Fruit fly (Drosophila melanogaster) whole organism, embryonic: ENCODE measurements around the gene CG31680.

Experiments used
- CG10147 ChIP-seq: fragments of 200-800 bp; sonication (Bioruptor generic); optimal IDR thresholded peaks from 2 replicates; lab custom pipeline; 2019; ENCODE audit warnings: missing biosample characterization, mild to moderate bottlenecking, missing genetic modification characterization, moderate library complexity
- CG10543 ChIP-seq: fragments of 200-800 bp; sonication (Bioruptor generic); optimal IDR thresholded peaks from 3 replicates; lab custom pipeline; 2017; ENCODE audit warnings: missing biosample characterization, mild to moderate bottlenecking, missing genetic modification characterization, moderate library complexity
- CG11560 ChIP-seq: fragments of 200-800 bp; sonication (Bioruptor generic); IDR thresholded peaks from 3 replicates; pipeline ENCODE4 v1.3.6; 2022; ENCODE audit warnings: missing biosample characterization, missing genetic modification characterization
- CG12155 ChIP-seq: fragments of 200-800 bp; sonication (Bioruptor generic); optimal IDR thresholded peaks from 3 replicates; lab custom pipeline; 2016; ENCODE audit warnings: missing biosample characterization, missing genetic modification characterization
- CG12236 ChIP-seq: fragments of 200-800 bp; sonication (Bioruptor generic); optimal IDR thresholded peaks from 2 replicates; lab custom pipeline; 2016; ENCODE audit warnings: missing biosample characterization, missing genetic modification characterization
- CG12744 ChIP-seq: fragments of 200-800 bp; sonication (Bioruptor generic); optimal IDR thresholded peaks from 2 replicates; lab custom pipeline; 2016; ENCODE audit warnings: missing biosample characterization, missing genetic modification characterization
- CG14441 ChIP-seq: fragments of 200-800 bp; sonication (Bioruptor generic); IDR thresholded peaks from 2 replicates; pipeline ENCODE4 v1.3.6; 2022; ENCODE audit warnings: missing biosample characterization, missing genetic modification characterization
- CG2199 ChIP-seq: fragments of 200-800 bp; sonication (Bioruptor generic); IDR thresholded peaks from 3 replicates; pipeline ENCODE4 v1.3.6; 2022; ENCODE audit warnings: missing biosample characterization, missing genetic modification characterization
- CG2875 ChIP-seq: fragments of 200-800 bp; sonication (Bioruptor generic); optimal IDR thresholded peaks from 2 replicates; lab custom pipeline; 2017; ENCODE audit warnings: missing biosample characterization, mild to moderate bottlenecking, missing genetic modification characterization, missing genetic modification reagents
- CG2889 ChIP-seq: fragments of 200-800 bp; sonication (Bioruptor generic); IDR thresholded peaks from 3 replicates; pipeline ENCODE4 v1.3.6; 2022; ENCODE audit warnings: missing biosample characterization, missing genetic modification characterization
- CG30403 ChIP-seq: fragments of 200-800 bp; sonication (Bioruptor generic); optimal IDR thresholded peaks from 3 replicates; lab custom pipeline; 2016; ENCODE audit warnings: missing biosample characterization, missing genetic modification characterization
- CG31224 ChIP-seq: fragments of 200-800 bp; sonication (Bioruptor generic); IDR thresholded peaks from 2 replicates; pipeline ENCODE4 v1.3.6; 2022; ENCODE audit warnings: missing biosample characterization, missing genetic modification characterization
- CG31388 ChIP-seq: fragments of 200-800 bp; sonication (Bioruptor generic); optimal IDR thresholded peaks from 2 replicates; lab custom pipeline; 2016; ENCODE audit warnings: missing biosample characterization, missing genetic modification characterization
- CG34376 ChIP-seq: fragments of 200-800 bp; sonication (Bioruptor generic); optimal IDR thresholded peaks from 2 replicates; lab custom pipeline; 2018; ENCODE audit warnings: missing biosample characterization, mild to moderate bottlenecking, missing genetic modification characterization
- CG3995 ChIP-seq: fragments of 200-800 bp; sonication (Bioruptor generic); optimal IDR thresholded peaks from 3 replicates; lab custom pipeline; 2016; ENCODE audit warnings: missing biosample characterization, missing genetic modification characterization
- CG6272 ChIP-seq: fragments of 200-800 bp; sonication (Bioruptor generic); IDR thresholded peaks from 2 replicates; pipeline ENCODE4 v1.3.6; 2022; ENCODE audit warnings: missing biosample characterization, missing genetic modification characterization
- CkIIα-i1 ChIP-seq: fragments of 200-800 bp; sonication (Bioruptor generic); IDR thresholded peaks from 2 replicates; pipeline ENCODE4 v1.3.6; 2022; ENCODE audit warnings: missing biosample characterization, missing genetic modification characterization
- CoRest ChIP-seq: fragments of 200-800 bp; sonication (Bioruptor generic); optimal IDR thresholded peaks from 3 replicates; lab custom pipeline; 2018; ENCODE audit warnings: missing biosample characterization, mild to moderate bottlenecking, missing genetic modification characterization, moderate library complexity
- Dbx ChIP-seq: fragments of 200-800 bp; sonication (Bioruptor generic); IDR thresholded peaks from 3 replicates; pipeline ENCODE4 v1.3.6; 2022; ENCODE audit warnings: missing biosample characterization, missing genetic modification characterization
- Drgx ChIP-seq: fragments of 200-800 bp; sonication (Bioruptor generic); IDR thresholded peaks from 2 replicates; pipeline ENCODE4 v1.3.6; 2022; ENCODE audit warnings: missing biosample characterization, missing genetic modification characterization
- E2f1 ChIP-seq: fragments of 200-800 bp; sonication (Bioruptor generic); IDR thresholded peaks from 2 replicates; pipeline ENCODE4 v1.3.6; 2022; ENCODE audit warnings: missing biosample characterization, missing genetic modification characterization
- ERR ChIP-seq: fragments of 200-800 bp; sonication (Bioruptor generic); optimal IDR thresholded peaks from 2 replicates; lab custom pipeline; 2016; ENCODE audit warnings: missing biosample characterization, missing genetic modification characterization
- Elba2 ChIP-seq: fragments of 200-800 bp; sonication (Bioruptor generic); optimal IDR thresholded peaks from 3 replicates; lab custom pipeline; 2016; ENCODE audit warnings: missing biosample characterization, missing genetic modification characterization
- HLH3B ChIP-seq: fragments of 200-800 bp; sonication (Bioruptor generic); IDR thresholded peaks from 2 replicates; pipeline ENCODE4 v1.3.6; 2022; ENCODE audit warnings: missing biosample characterization, missing genetic modification characterization
- Hmx ChIP-seq: fragments of 200-800 bp; sonication (Bioruptor generic); optimal IDR thresholded peaks from 2 replicates; lab custom pipeline; 2016; ENCODE audit warnings: missing biosample characterization, missing genetic modification characterization
- MBD-R2 ChIP-seq: fragments of 200-800 bp; sonication (Bioruptor generic); IDR thresholded peaks from 2 replicates; pipeline ENCODE4 v1.3.6; 2022; ENCODE audit warnings: missing biosample characterization, missing genetic modification characterization
- MTF-1 ChIP-seq: fragments of 200-800 bp; sonication (Bioruptor generic); optimal IDR thresholded peaks from 2 replicates; lab custom pipeline; 2018; ENCODE audit warnings: missing biosample characterization, mild to moderate bottlenecking, missing genetic modification characterization, borderline replicate concordance
- Ptx1 ChIP-seq: fragments of 200-800 bp; sonication (Bioruptor generic); IDR thresholded peaks from 2 replicates; pipeline ENCODE4 v1.3.6; 2022; ENCODE audit warnings: missing biosample characterization, missing genetic modification characterization
- Ssrp ChIP-seq: fragments of 200-800 bp; sonication (Bioruptor generic); optimal IDR thresholded peaks from 2 replicates; lab custom pipeline; 2018; ENCODE audit warnings: missing biosample characterization, mild to moderate bottlenecking, missing genetic modification characterization, moderate library complexity
- Taf1 ChIP-seq: fragments of 200-800 bp; sonication (Bioruptor generic); IDR thresholded peaks from 2 replicates; pipeline ENCODE4 v1.3.6; 2022; ENCODE audit warnings: missing biosample characterization, missing genetic modification characterization
- Tbp ChIP-seq: fragments of >200 bp; optimal IDR thresholded peaks from 2 replicates; lab custom pipeline; 2018; ENCODE audit warnings: missing biosample characterization, missing genetic modification characterization
- Xrp1 ChIP-seq: fragments of 200-800 bp; sonication (Bioruptor generic); IDR thresholded peaks from 2 replicates; pipeline ENCODE4 v1.3.6; 2022; ENCODE audit warnings: missing biosample characterization, missing genetic modification characterization
- YL-1 ChIP-seq: fragments of 200-800 bp; sonication (Bioruptor generic); optimal IDR thresholded peaks from 3 replicates; lab custom pipeline; 2017; ENCODE audit warnings: missing biosample characterization, mild to moderate bottlenecking, missing genetic modification characterization
- abd-A ChIP-seq: fragments of 200-800 bp; sonication (Bioruptor generic); optimal IDR thresholded peaks from 3 replicates; lab custom pipeline; 2019; ENCODE audit warnings: missing biosample characterization, mild to moderate bottlenecking, missing genetic modification characterization, moderate library complexity
- bab2 ChIP-seq: fragments of 200-800 bp; sonication (Bioruptor generic); optimal IDR thresholded peaks from 2 replicates; lab custom pipeline; 2016; ENCODE audit warnings: missing biosample characterization, missing genetic modification characterization
- cg ChIP-seq: fragments of 200-800 bp; sonication (Bioruptor generic); optimal IDR thresholded peaks from 3 replicates; lab custom pipeline; 2019; ENCODE audit warnings: missing biosample characterization, mild to moderate bottlenecking, missing genetic modification characterization, moderate library complexity
- chn ChIP-seq: fragments of 200-800 bp; sonication (Bioruptor generic); optimal IDR thresholded peaks from 2 replicates; lab custom pipeline; 2016; ENCODE audit warnings: missing biosample characterization, missing genetic modification characterization
- crol ChIP-seq: fragments of 200-800 bp; sonication (Bioruptor generic); IDR thresholded peaks from 2 replicates; pipeline ENCODE4 v1.3.6; 2022; ENCODE audit warnings: missing biosample characterization, missing genetic modification characterization
- gcm2 ChIP-seq: fragments of 200-800 bp; sonication (Bioruptor generic); optimal IDR thresholded peaks from 2 replicates; lab custom pipeline; 2016; ENCODE audit warnings: missing biosample characterization, missing genetic modification characterization
- insv ChIP-seq, 2 experiments: fragments of 200-800 bp; sonication (Bioruptor generic); optimal IDR thresholded peaks; 3 replicates each; lab custom pipeline; 2016 to 2018; ENCODE audit warnings: missing biosample characterization in 2 of 2, missing genetic modification characterization in 2 of 2
- mirr ChIP-seq: fragments of 200-800 bp; sonication (Bioruptor generic); optimal IDR thresholded peaks from 3 replicates; lab custom pipeline; 2018; ENCODE audit warnings: missing biosample characterization, mild to moderate bottlenecking, missing genetic modification characterization
- mld ChIP-seq: fragments of 200-800 bp; sonication (Bioruptor generic); IDR thresholded peaks from 3 replicates; pipeline ENCODE4 v1.3.6; 2022; ENCODE audit warnings: missing biosample characterization, missing genetic modification characterization; ENCODE audit not compliant: partially characterized antibody
- nau ChIP-seq: fragments of 200-800 bp; sonication (Bioruptor generic); optimal IDR thresholded peaks from 3 replicates; lab custom pipeline; 2017; ENCODE audit warnings: missing biosample characterization, mild to moderate bottlenecking, missing genetic modification characterization, missing genetic modification reagents
- nom ChIP-seq: fragments of 200-800 bp; sonication (Bioruptor generic); optimal IDR thresholded peaks from 2 replicates; lab custom pipeline; 2017; ENCODE audit warnings: missing biosample characterization, missing genetic modification characterization, mild to moderate bottlenecking, moderate library complexity, missing genetic modification reagents
- org-1 ChIP-seq: fragments of 200-800 bp; sonication (Bioruptor generic); optimal IDR thresholded peaks from 2 replicates; lab custom pipeline; 2017; ENCODE audit warnings: missing biosample characterization, missing genetic modification characterization
- sens-2 ChIP-seq: fragments of 200-800 bp; sonication (Bioruptor generic); IDR thresholded peaks from 2 replicates; pipeline ENCODE4 v1.3.6; 2022; ENCODE audit warnings: missing biosample characterization, missing genetic modification characterization
- ssp ChIP-seq: fragments of 200-800 bp; sonication (Bioruptor generic); IDR thresholded peaks from 2 replicates; pipeline ENCODE4 v1.3.6; 2022; ENCODE audit warnings: missing biosample characterization, missing genetic modification characterization
- stc ChIP-seq: fragments of 200-800 bp; sonication (Bioruptor generic); IDR thresholded peaks from 2 replicates; pipeline ENCODE4 v1.3.6; 2022; ENCODE audit warnings: missing biosample characterization, missing genetic modification characterization
- vfl ChIP-seq: fragments of 200-800 bp; sonication (Bioruptor generic); optimal IDR thresholded peaks from 2 replicates; lab custom pipeline; 2016; ENCODE audit warnings: missing biosample characterization, missing genetic modification characterization
- wek ChIP-seq: fragments of 200-800 bp; sonication (Bioruptor generic); optimal IDR thresholded peaks from 3 replicates; lab custom pipeline; 2018; ENCODE audit warnings: missing biosample characterization, mild to moderate bottlenecking, missing genetic modification characterization, moderate library complexity
- zen ChIP-seq: fragments of 200-800 bp; sonication (Bioruptor generic); optimal IDR thresholded peaks from 3 replicates; lab custom pipeline; 2018; ENCODE audit warnings: missing biosample characterization, mild to moderate bottlenecking, missing genetic modification characterization, moderate library complexity
- zen2 ChIP-seq: fragments of 200-800 bp; sonication (Bioruptor generic); IDR thresholded peaks from 3 replicates; pipeline ENCODE4 v1.3.6; 2022; ENCODE audit warnings: missing biosample characterization, missing genetic modification characterization; ENCODE audit not compliant: partially characterized antibody

Gene CG31680

dm6 chr2L:20649891-20650290 is 10.0 kb downstream of the CG31680 start, which contains the start of gene CG2611 (continued):
- TF ChIP-seq CG2889 (GFP tag; lab: Robert Waterston, UW): no peak
- TF ChIP-seq Taf1 (GFP tag; lab: Robert Waterston, UW): no peak
- peak; percentile 42 for TF ChIP-seq Ssrp (tag; lab: Kevin White, UChicago)
- no peak for TF ChIP-seq nom (GFP tag; lab: Kevin White, UChicago)
- no peak for TF ChIP-seq wek (GFP tag; lab: Kevin White, UChicago)
- peak; percentile 61 for TF ChIP-seq CG30403
- TF ChIP-seq MBD-R2 (GFP tag; lab: Robert Waterston, UW): peak; percentile 97
- no peak for TF ChIP-seq ssp (GFP tag; lab: Robert Waterston, UW)
- peak; percentile 48 for TF ChIP-seq chn
- 0 out of 2 replicates have a peak, but pooled peaks have one; percentile 29 for TF ChIP-seq HLH3B
- no peak for TF ChIP-seq CG2199 (GFP tag; lab: Robert Waterston, UW)
- no peak for TF ChIP-seq CG31224 (GFP tag; lab: Robert Waterston, UW)
- TF ChIP-seq gcm2 (GFP tag; lab: Kevin White, UChicago): no peak
- no peak for TF ChIP-seq CG3995
- TF ChIP-seq CG12155 (GFP tag; lab: Kevin White, UChicago): peak; percentile 46
- TF ChIP-seq Ptx1: peak; percentile 58
- TF ChIP-seq sens-2 (GFP tag; lab: Robert Waterston, UW): 0 out of 2 replicates have a peak, but pooled peaks have one; percentile 23
- peak; percentile 5 for TF ChIP-seq CG2875 (GFP tag; lab: Kevin White, UChicago)
- peak; percentile 67 for TF ChIP-seq CG14441 (GFP tag; lab: Robert Waterston, UW)
- no peak for TF ChIP-seq CkIIα-i1 (GFP tag; lab: Robert Waterston, UW)
- TF ChIP-seq nau (GFP tag; lab: Kevin White, UChicago): no peak
- no peak for TF ChIP-seq Hmx (GFP tag; lab: Kevin White, UChicago)
- TF ChIP-seq abd-A (tag; lab: Kevin White, UChicago): no peak
- TF ChIP-seq CG12744 (GFP tag; lab: Kevin White, UChicago): peak; percentile 22
- TF ChIP-seq CG10147 (GFP tag; lab: Kevin White, UChicago): peak; percentile 32
- TF ChIP-seq CG34376 (GFP tag; lab: Kevin White, UChicago): peak; percentile 22
- no peak for TF ChIP-seq CG31388 (GFP tag; lab: Kevin White, UChicago)
- TF ChIP-seq mirr: no peak
- TF ChIP-seq Tbp: no peak
- no peak for TF ChIP-seq zen2 (GFP tag; lab: Robert Waterston, UW)
- peak; percentile 51 for TF ChIP-seq CoRest (tag; lab: Kevin White, UChicago)
- TF ChIP-seq Xrp1 (GFP tag; lab: Robert Waterston, UW): peak; percentile 56
- no peak for TF ChIP-seq Elba2 (GFP tag; lab: Kevin White, UChicago)
- no peak for TF ChIP-seq mld (GFP tag; lab: Robert Waterston, UW)
- TF ChIP-seq CG11560 (tag; lab: Robert Waterston, UW): no peak
- no peak for TF ChIP-seq org-1 (GFP tag; lab: Kevin White, UChicago)
- TF ChIP-seq Dbx: no peak
- peak; percentile 45 for TF ChIP-seq bab2 (GFP tag; lab: Kevin White, UChicago)
- 0 out of 2 replicates have a peak, but pooled peaks have one; percentile 11 for TF ChIP-seq E2f1 (GFP tag; lab: Robert Waterston, UW)
- TF ChIP-seq CG6272 (GFP tag; lab: Robert Waterston, UW): no peak
- TF ChIP-seq YL-1 (GFP tag; lab: Kevin White, UChicago): no peak
- TF ChIP-seq CG12236: peak; percentile 24
- TF ChIP-seq zen: no peak
- no peak for TF ChIP-seq MTF-1 (GFP tag; lab: Kevin White, UChicago)
- TF ChIP-seq cg (GFP tag; lab: Kevin White, UChicago): no peak
- TF ChIP-seq stc (GFP tag; lab: Robert Waterston, UW): no peak
- TF ChIP-seq CG10543: no peak
- no peak for TF ChIP-seq Drgx
- no peak for TF ChIP-seq insv (GFP tag; optimal IDR thresholded peaks at IDR 0.05; lab: Kevin White, UChicago)
- no peak for TF ChIP-seq crol (GFP tag; lab: Robert Waterston, UW)
- peak; percentile 7 for TF ChIP-seq vfl
- TF ChIP-seq ERR (GFP tag; lab: Kevin White, UChicago): peak; percentile 7
